Worm (Caenorhabditis elegans): Measurements from ENCODE around the gene vrk-1.
A peak's percentile ranks its signal among the peaks of the same experiment; 100 is the strongest.

Gene vrk-1

DNA sequence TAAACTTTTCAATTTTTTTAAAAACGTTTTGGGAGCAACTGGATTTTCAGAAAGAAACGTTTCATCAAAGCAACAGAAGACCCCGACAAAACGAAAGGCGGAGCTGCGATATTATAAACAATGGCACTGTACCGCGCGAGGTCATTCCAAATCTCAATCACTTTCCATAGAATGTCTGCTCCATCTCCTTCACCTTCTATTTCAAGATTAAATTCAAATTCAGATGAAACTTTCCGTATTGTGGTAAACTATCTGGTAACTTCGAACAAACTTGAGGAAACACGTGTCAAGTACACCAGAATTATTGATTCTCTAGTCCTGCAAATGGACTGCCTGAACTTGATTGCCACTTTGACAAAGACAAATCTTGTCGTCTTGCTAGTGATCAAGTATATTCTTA, 19.0 kb downstream of the vrk-1 start, which contains the start of gene F28B12.6 (continued):
- TF ChIP-seq madf-2 (tag; optimal IDR thresholded peaks at IDR 0.05) (no peak), ceh-6 (GFP tag; optimal IDR thresholded peaks at IDR 0.05) (no peak), ceh-14 (tag; optimal IDR thresholded peaks at IDR 0.05) (no peak)

DNA sequence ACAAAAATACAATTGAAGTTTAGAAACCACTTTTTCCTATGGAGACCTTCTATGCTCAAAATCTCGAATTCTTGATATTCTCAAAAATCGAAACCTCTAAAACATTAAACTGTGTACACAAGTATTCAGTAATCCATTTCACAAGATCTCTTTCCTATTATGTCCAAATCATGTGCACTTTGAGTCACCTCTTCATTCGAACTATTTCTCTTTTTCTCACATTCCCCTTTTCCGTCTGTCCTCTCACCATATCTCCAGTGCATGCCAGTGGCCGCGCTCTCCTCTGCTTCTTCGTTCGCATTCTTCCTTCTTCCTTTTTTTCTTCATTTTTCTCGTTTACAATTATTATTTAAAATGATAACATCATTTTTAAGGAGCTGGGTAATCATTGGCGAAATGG, 20.8 kb downstream of the vrk-1 start, which contains the start of gene F28B12.1:
Gene F28B12.1 (plus strand): TSS at position 335 of the 400 bp plus-strand sequence.
- no peak for TF ChIP-seq eyg-1 (tag; optimal IDR thresholded peaks at IDR 0.05)
- peak; percentile 29 for TF ChIP-seq ceh-31 (tag; optimal IDR thresholded peaks at IDR 0.05)
- peak; percentile 13 for TF ChIP-seq unc-42 (tag; optimal IDR thresholded peaks at IDR 0.05)

DNA sequence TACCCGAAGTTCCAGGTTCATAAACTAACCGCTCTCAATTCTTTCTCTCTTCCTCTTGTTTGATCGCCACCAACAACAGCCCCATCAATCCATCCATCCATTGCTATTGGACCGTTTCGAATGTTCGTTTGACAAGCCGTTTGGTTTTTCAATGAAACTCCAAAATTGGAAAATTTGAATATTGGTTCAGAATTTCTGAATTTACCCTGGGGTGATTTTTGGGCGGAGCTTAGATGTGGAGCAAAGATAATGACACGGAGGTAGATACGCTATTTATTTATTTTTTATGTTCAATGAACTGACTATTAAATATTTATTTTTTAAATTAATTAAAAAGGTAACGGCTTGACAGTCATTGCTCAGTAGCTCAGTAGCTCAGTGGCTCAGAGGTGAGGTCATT, 22.5 kb downstream of the vrk-1 start, which contains the start of gene B0034.2:
Gene B0034.2 (minus strand): TSS at position 101 of the 400 bp plus-strand sequence.
- no peak for TF ChIP-seq ref-2 (tag; optimal IDR thresholded peaks at IDR 0.05)
- TF ChIP-seq pag-3 (tag; optimal IDR thresholded peaks at IDR 0.05; ENCODE audit: borderline replicate concordance) = no peak
- TF ChIP-seq zip-5 (tag; optimal IDR thresholded peaks at IDR 0.05) = no peak
- no peak for TF ChIP-seq ceh-6 (GFP tag; optimal IDR thresholded peaks at IDR 0.05)

DNA sequence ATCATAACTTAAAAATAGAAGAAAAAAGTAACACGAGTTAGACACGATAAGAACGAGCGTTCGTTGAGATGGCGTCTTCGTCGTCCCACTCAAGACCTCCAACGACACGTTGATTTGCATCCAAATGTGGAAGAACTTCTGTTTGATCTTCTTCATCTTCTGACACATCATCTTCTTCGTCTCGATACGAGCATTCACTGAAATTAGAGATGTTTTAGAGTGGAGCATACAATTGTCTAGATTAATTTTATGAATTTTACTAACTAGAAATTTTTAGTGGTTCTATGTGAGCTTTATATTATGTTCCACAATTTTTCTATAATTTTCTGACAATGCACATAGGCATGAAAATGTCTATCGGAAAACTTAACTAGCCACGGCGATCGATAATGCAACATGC, 24.1 kb downstream of the vrk-1 start:
- TF ChIP-seq unc-86 (tag; optimal IDR thresholded peaks at IDR 0.05) (no peak), tbx-2 (tag; optimal IDR thresholded peaks at IDR 0.05) (no peak), rnt-1 (tag; optimal IDR thresholded peaks at IDR 0.05) (no peak), dmd-4 (tag; optimal IDR thresholded peaks at IDR 0.05; ENCODE audit: borderline replicate concordance) (no peak), ttx-3 (tag; optimal IDR thresholded peaks at IDR 0.05) (no peak), ceh-14 (tag; optimal IDR thresholded peaks at IDR 0.05) (no peak), ama-1 (optimal IDR thresholded peaks at IDR 0.05) (no peak), C38D4.7 (GFP tag; optimal IDR thresholded peaks at IDR 0.05) (no peak), madf-2 (tag; optimal IDR thresholded peaks at IDR 0.05) (no peak), pha-4 (tag; optimal IDR thresholded peaks at IDR 0.05) (no peak)

DNA sequence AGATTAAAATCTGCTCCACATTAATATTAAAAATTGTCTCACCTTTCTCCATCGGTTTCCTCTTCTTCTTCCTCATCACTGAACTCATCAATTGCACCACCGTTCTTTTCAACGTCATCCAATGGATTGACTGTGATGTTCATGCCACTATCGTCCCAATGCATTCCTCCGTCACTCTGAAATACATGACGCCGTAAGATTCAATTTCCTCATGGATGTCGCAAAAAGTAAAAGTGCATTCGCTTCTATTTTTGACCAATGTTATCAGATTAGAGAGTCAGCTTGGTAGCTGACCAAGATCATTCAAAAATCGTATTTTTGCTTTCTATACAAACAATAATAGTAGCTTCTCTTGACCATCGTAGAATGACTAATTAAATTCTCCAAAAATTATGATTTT, 24.7 kb downstream of the vrk-1 start:
- TF ChIP-seq hlh-6 (tag; optimal IDR thresholded peaks at IDR 0.05) (no peak), mec-3 (tag; optimal IDR thresholded peaks at IDR 0.05; ENCODE audit: borderline replicate concordance) (no peak), gmeb-2 (tag; optimal IDR thresholded peaks at IDR 0.05) (no peak), unc-42 (tag; optimal IDR thresholded peaks at IDR 0.05) (no peak), ttx-3 (tag; optimal IDR thresholded peaks at IDR 0.05) (no peak), ceh-31 (tag; optimal IDR thresholded peaks at IDR 0.05) (no peak), ref-2 (tag; optimal IDR thresholded peaks at IDR 0.05) (no peak), ceh-45 (GFP tag; IDR thresholded peaks at IDR 0.05) (no peak)

DNA sequence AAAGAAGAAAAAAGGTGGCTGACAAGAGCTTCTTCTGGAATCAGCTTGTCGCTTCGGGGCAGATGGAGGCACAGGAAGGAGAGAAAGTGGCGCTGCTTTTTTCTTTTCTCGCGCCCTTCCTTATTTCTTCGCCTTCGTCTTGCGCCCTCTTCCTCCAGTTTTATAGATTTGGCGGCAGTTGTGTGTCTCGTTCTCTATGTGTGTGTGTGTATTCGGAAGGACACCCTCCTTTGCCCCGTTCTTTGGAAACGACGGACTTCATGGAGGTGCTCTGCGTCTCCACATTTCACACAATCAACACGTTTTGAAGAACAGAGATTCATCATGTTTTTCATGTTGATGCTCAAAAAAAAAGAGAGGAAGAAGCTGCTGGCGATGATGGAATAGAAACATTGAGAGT, 26.9 kb downstream of the vrk-1 start:
- TF ChIP-seq hlh-8 (tag; optimal IDR thresholded peaks at IDR 0.05) = no peak
- TF ChIP-seq ceh-19 (GFP tag; optimal IDR thresholded peaks at IDR 0.05) = peak; percentile 50

DNA sequence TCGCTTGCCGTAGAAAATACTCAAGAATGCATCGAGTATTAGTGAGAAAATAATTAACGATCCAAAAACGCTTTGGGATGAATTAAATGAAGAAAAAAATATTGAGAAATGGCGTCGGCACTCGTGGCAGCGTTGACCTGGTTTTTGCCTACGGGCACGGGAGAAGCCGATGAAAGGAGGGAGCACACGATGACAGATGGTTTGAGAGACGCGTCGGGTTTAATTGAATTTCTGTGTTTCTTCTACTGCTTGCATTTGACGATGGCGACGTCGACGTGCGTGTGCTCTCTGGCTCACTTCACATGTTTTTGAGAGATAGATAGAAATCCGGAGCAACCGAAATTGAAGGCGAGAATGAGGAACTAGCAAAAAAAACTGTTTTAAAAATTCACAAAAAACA, 28.9 kb downstream of the vrk-1 start:
- TF ChIP-seq ceh-19 (GFP tag; optimal IDR thresholded peaks at IDR 0.05) (no peak), ceh-14 (tag; optimal IDR thresholded peaks at IDR 0.05) (no peak), fkh-10 (GFP tag; optimal IDR thresholded peaks at IDR 0.05) (no peak), hlh-8 (tag; optimal IDR thresholded peaks at IDR 0.05) (no peak), ceh-31 (tag; optimal IDR thresholded peaks at IDR 0.05) (peak; percentile 7), rnt-1 (tag; optimal IDR thresholded peaks at IDR 0.05) (no peak), pros-1 (tag; optimal IDR thresholded peaks at IDR 0.05) (no peak), unc-42 (tag; optimal IDR thresholded peaks at IDR 0.05) (peak; percentile 90)

DNA sequence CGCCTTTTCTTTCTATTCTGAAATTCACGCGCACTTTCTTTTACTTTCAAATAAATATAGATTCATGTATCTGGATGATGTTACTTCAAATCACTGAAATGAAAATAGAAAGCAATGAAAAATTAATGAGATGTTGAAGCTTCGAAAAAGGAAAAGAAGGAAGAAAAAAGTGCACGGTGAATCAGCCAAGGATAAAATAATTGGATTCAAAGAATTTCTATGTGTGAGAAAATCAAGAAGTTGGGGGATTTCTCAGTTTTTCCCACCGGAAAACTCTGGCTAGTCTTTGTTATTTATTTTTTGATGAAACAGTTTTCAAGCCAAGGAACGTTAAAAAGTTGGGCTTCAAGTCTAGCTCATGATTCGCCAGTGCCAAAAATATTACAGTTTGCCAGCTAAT, 30.0 kb downstream of the vrk-1 start:
- TF ChIP-seq hlh-6 (tag; optimal IDR thresholded peaks at IDR 0.05) = no peak
- no peak for TF ChIP-seq F13H6.1 (tag; optimal IDR thresholded peaks at IDR 0.05)
- no peak for TF ChIP-seq Y22D7AL.16 (tag; optimal IDR thresholded peaks at IDR 0.05)
- TF ChIP-seq ttx-3 (tag; optimal IDR thresholded peaks at IDR 0.05) = no peak
- TF ChIP-seq che-1 (tag; optimal IDR thresholded peaks at IDR 0.05) = no peak
- no peak for TF ChIP-seq npax-4 (tag; optimal IDR thresholded peaks at IDR 0.05)
- no peak for TF ChIP-seq zip-5 (tag; optimal IDR thresholded peaks at IDR 0.05)
- no peak for TF ChIP-seq C38D4.7 (GFP tag; optimal IDR thresholded peaks at IDR 0.05)
- no peak for TF ChIP-seq ceh-9 (tag; optimal IDR thresholded peaks at IDR 0.05)
- no peak for TF ChIP-seq hlh-30 (tag; optimal IDR thresholded peaks at IDR 0.05; ENCODE audit: insufficient read depth)
- no peak for TF ChIP-seq ceh-2 (tag; optimal IDR thresholded peaks at IDR 0.05)
- TF ChIP-seq elt-2 (tag; optimal IDR thresholded peaks at IDR 0.05) = no peak
- TF ChIP-seq elt-4 (tag; optimal IDR thresholded peaks at IDR 0.05) = no peak
- no peak for TF ChIP-seq hlh-13 (GFP tag; optimal IDR thresholded peaks at IDR 0.05)
- TF ChIP-seq ceh-18 (tag; optimal IDR thresholded peaks at IDR 0.05) = no peak
- TF ChIP-seq ceh-30 (tag; optimal IDR thresholded peaks at IDR 0.05) = no peak
- no peak for TF ChIP-seq ceh-6 (GFP tag; optimal IDR thresholded peaks at IDR 0.05)
